Fruit fly (Drosophila melanogaster) S2 (cell line): ENCODE data around the gene Ugt304A1.

ENCODE experiments used
- CG8478 ChIP-seq: fragments of >200 bp; optimal IDR thresholded peaks from 2 replicates; lab custom pipeline; 2018
- CTCF ChIP-seq, 2 experiments: fragments of >200 bp; optimal IDR thresholded peaks; 2 replicates each; lab custom pipeline; 2018

DNA sequence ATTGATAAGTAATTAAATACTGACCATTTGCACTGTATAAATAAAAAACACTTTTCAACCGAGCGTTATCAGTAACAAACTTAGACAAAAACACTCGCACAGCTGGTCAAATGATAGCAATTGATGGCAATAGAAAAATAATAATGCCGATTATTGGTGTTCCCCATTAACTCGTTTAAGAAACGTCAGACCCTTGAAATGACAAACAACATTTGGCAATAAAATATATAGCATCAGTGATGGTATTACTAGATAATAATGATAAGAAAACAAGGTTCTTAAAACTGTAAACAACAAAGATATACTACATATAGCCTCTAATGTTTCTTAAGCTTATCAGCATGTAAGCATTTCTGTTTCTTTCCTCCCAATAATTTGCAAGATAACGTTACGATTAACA is 48.8 kb downstream of the Ugt304A1 start:
- no peak for TF ChIP-seq CTCF (optimal IDR thresholded peaks at IDR 0.05; lab: Kevin White, UChicago)
- TF ChIP-seq CG8478 (lab: Kevin White, UChicago): no peak
